Worm (Caenorhabditis elegans) whole organism, L4 larva: ENCODE results near the gene luc-7L.

Source experiments
- D1046.2 ChIP-seq: fragments of 200-800 bp; sonication (Bioruptor generic); IDR thresholded peaks from 2 replicates; pipeline ENCODE4 v1.3.6; 2022; ENCODE audit warnings: missing genetic modification characterization, missing compliant biosample characterization
- F10B5.3 ChIP-seq: sonication (generic microtip); optimal IDR thresholded peaks from 2 replicates; lab custom pipeline; 2016; ENCODE audit warnings: mild to moderate bottlenecking, missing genetic modification characterization, missing compliant biosample characterization
- Y75B8A.6 ChIP-seq: fragments of 200-800 bp; sonication (Bioruptor generic); IDR thresholded peaks from 2 replicates; pipeline ENCODE4 v1.3.6; 2022; ENCODE audit warnings: missing genetic modification reagents, missing genetic modification characterization, missing compliant biosample characterization
- ZK546.5 ChIP-seq, 2 experiments: sonication (generic microtip); optimal IDR thresholded peaks; 2 replicates each; lab custom pipeline; 2017; ENCODE audit warnings: missing biosample characterization in 2 of 2, missing genetic modification characterization in 2 of 2
- aha-1 ChIP-seq: fragments of 150-350 bp; peaks from one replicate; lab custom pipeline; 2014; ENCODE audit warnings: missing biosample characterization, missing genetic modification characterization
- aly-2 ChIP-seq: sonication (generic microtip); optimal IDR thresholded peaks from 2 replicates; lab custom pipeline; 2018; ENCODE audit warnings: missing biosample characterization, missing genetic modification characterization
- ama-1 ChIP-seq: fragments of 150-350 bp; optimal IDR thresholded peaks from 2 replicates; lab custom pipeline; 2014; ENCODE audit warnings: inconsistent platforms, mixed read lengths
- arid-1 ChIP-seq: fragments of 200-800 bp; sonication (Bioruptor generic); conservative IDR thresholded peaks from 2 replicates; pipeline ENCODE4 v1.3.6; 2022; ENCODE audit warnings: missing genetic modification reagents, missing genetic modification characterization, missing compliant biosample characterization
- ceh-20 ChIP-seq: fragments of 200-800 bp; sonication (Bioruptor generic); IDR thresholded peaks from 2 replicates; pipeline ENCODE4 v1.3.6; 2022; ENCODE audit warnings: missing genetic modification reagents, missing genetic modification characterization, missing compliant biosample characterization
- ces-1 ChIP-seq: fragments of 150-350 bp; sonication (generic microtip); optimal IDR thresholded peaks from 4 replicates; lab custom pipeline; 2014; ENCODE audit warnings: missing biosample characterization, missing genetic modification reagents, missing genetic modification characterization
- daf-16 ChIP-seq, 3 experiments: sonication (generic microtip); optimal IDR thresholded peaks; 2 replicates each; lab custom pipeline; 2016 to 2017; ENCODE audit warnings: missing genetic modification characterization in 3 of 3, missing genetic modification reagents in 3 of 3, mild to moderate bottlenecking in 2 of 3, missing compliant biosample characterization in 2 of 3, missing biosample characterization in 1 of 3, moderate library complexity in 1 of 3
- daf-19 ChIP-seq: fragments of 200-800 bp; sonication (Bioruptor generic); conservative IDR thresholded peaks from 2 replicates; pipeline ENCODE4 v1.3.6; 2022; ENCODE audit warnings: missing genetic modification characterization, missing compliant biosample characterization
- dmd-9 ChIP-seq: fragments of 200-800 bp; sonication (Bioruptor generic); IDR thresholded peaks from 2 replicates; pipeline ENCODE4 v1.3.6; 2022; ENCODE audit warnings: missing genetic modification reagents, missing genetic modification characterization, missing compliant biosample characterization
- egl-43 ChIP-seq: fragments of 200-800 bp; sonication (Bioruptor generic); IDR thresholded peaks from 2 replicates; pipeline ENCODE4 v1.3.6; 2022; ENCODE audit warnings: missing genetic modification reagents, missing genetic modification characterization, missing compliant biosample characterization
- fkh-10 ChIP-seq: fragments of 150-350 bp; optimal IDR thresholded peaks from 2 replicates; lab custom pipeline; 2014; ENCODE audit warnings: missing biosample characterization, missing genetic modification reagents, missing genetic modification characterization
- hif-1 ChIP-seq, 2 experiments: sonication (generic microtip); optimal IDR thresholded peaks; 2 replicates each; lab custom pipeline; 2016 to 2017; ENCODE audit warnings: missing compliant biosample characterization in 2 of 2, missing genetic modification characterization in 2 of 2, missing genetic modification reagents in 2 of 2, missing genotype in 2 of 2, mild to moderate bottlenecking in 1 of 2
- hlh-11 ChIP-seq: fragments of 200-800 bp; sonication (Bioruptor generic); optimal IDR thresholded peaks from 2 replicates; lab custom pipeline; 2018; ENCODE audit warnings: mild to moderate bottlenecking, missing genetic modification characterization, missing compliant biosample characterization
- lin-13 ChIP-seq: fragments of 150-350 bp; optimal IDR thresholded peaks from 2 replicates; lab custom pipeline; 2014; ENCODE audit warnings: missing biosample characterization, missing genetic modification reagents, missing genetic modification characterization
- lin-29 ChIP-seq: fragments of 200-800 bp; sonication (Bioruptor generic); IDR thresholded peaks from 2 replicates; pipeline ENCODE4 v1.3.6; 2022; ENCODE audit warnings: missing genetic modification reagents, missing genetic modification characterization, missing compliant biosample characterization
- lin-38 ChIP-seq: fragments of 200-800 bp; sonication (Bioruptor generic); IDR thresholded peaks from 2 replicates; pipeline ENCODE4 v1.3.6; 2022; ENCODE audit warnings: missing genetic modification reagents, missing genetic modification characterization, missing compliant biosample characterization
- madf-5 ChIP-seq, 2 experiments: fragments of 200-800 bp; sonication (Bioruptor generic); IDR thresholded peaks; 2 replicates each; pipeline ENCODE4 v1.3.6; 2022; ENCODE audit warnings: missing compliant biosample characterization in 2 of 2, missing genetic modification characterization in 2 of 2
- madf-9 ChIP-seq: fragments of 200-800 bp; sonication (Bioruptor generic); conservative IDR thresholded peaks from 2 replicates; pipeline ENCODE4 v1.3.6; 2022; ENCODE audit warnings: missing genetic modification reagents, missing genetic modification characterization, missing compliant biosample characterization
- mes-2 ChIP-seq: sonication (generic microtip); optimal IDR thresholded peaks from 2 replicates; lab custom pipeline; 2016; ENCODE audit warnings: missing genotype, mild to moderate bottlenecking, missing genetic modification characterization, missing compliant biosample characterization; ENCODE audit not compliant: poor library complexity, severe bottlenecking
- nhr-102 ChIP-seq: sonication (generic microtip); optimal IDR thresholded peaks from 2 replicates; lab custom pipeline; 2016; ENCODE audit warnings: mild to moderate bottlenecking, missing genetic modification characterization, moderate library complexity, missing compliant biosample characterization
- nhr-11 ChIP-seq: fragments of 150-350 bp; optimal IDR thresholded peaks from 2 replicates; lab custom pipeline; 2014; ENCODE audit warnings: missing biosample characterization, missing genetic modification characterization
- nhr-28 ChIP-seq: fragments of 150-350 bp; optimal IDR thresholded peaks from 2 replicates; lab custom pipeline; 2014; ENCODE audit warnings: missing biosample characterization, missing genetic modification characterization
- nhr-77 ChIP-seq: fragments of 150-350 bp; optimal IDR thresholded peaks from 2 replicates; lab custom pipeline; 2014; ENCODE audit warnings: missing biosample characterization, missing genetic modification characterization
- pha-4 ChIP-seq, 2 experiments: fragments of 150-350 bp in 1 of 2; fragments of 200-800 bp in 1 of 2; sonication (Bioruptor generic) in 1 of 2; IDR thresholded peaks in 1 of 2; optimal IDR thresholded peaks in 1 of 2; 2 replicates each; pipeline versions ENCODE4 v1.3.6 to Lab custom; 2014 to 2022; ENCODE audit warnings: missing genetic modification characterization in 2 of 2, missing genetic modification reagents in 2 of 2, missing biosample characterization in 1 of 2, missing compliant biosample characterization in 1 of 2
- php-3 ChIP-seq: fragments of 200-800 bp; sonication (Bioruptor generic); IDR thresholded peaks from 2 replicates; pipeline ENCODE4 v1.3.6; 2022; ENCODE audit warnings: missing genetic modification reagents, missing genetic modification characterization, missing compliant biosample characterization
- pqm-1 ChIP-seq: sonication (generic microtip); optimal IDR thresholded peaks from 2 replicates; lab custom pipeline; 2017; ENCODE audit warnings: missing biosample characterization, missing genetic modification characterization
- skn-1 ChIP-seq: fragments of 150-350 bp; optimal IDR thresholded peaks from 2 replicates; lab custom pipeline; 2014; ENCODE audit warnings: missing biosample characterization, missing genetic modification characterization
- spr-3 ChIP-seq: fragments of 200-800 bp; sonication (Bioruptor generic); optimal IDR thresholded peaks from 2 replicates; lab custom pipeline; 2018; ENCODE audit warnings: mild to moderate bottlenecking, missing genetic modification characterization, missing compliant biosample characterization
- unc-39 ChIP-seq: sonication (generic microtip); optimal IDR thresholded peaks from 2 replicates; lab custom pipeline; 2017; ENCODE audit warnings: missing biosample characterization, missing genetic modification characterization
- unc-62 ChIP-seq, 3 experiments: fragments of 150-350 bp in 1 of 3; sonication (generic microtip); optimal IDR thresholded peaks in 2 of 3; peaks in 1 of 3; 1 replicate in 1 of 3; 2 replicates in 2 of 3; lab custom pipeline; 2014 to 2017; ENCODE audit warnings: missing biosample characterization in 3 of 3, missing genetic modification characterization in 3 of 3, missing genetic modification reagents in 3 of 3, missing genotype in 1 of 3
- zfp-3 ChIP-seq: fragments of 200-800 bp; sonication (Bioruptor generic); conservative IDR thresholded peaks from 2 replicates; pipeline ENCODE4 v1.3.6; 2022; ENCODE audit warnings: missing genetic modification reagents, missing genetic modification characterization, missing compliant biosample characterization
- zip-2 ChIP-seq: fragments of 150-350 bp; optimal IDR thresholded peaks from 2 replicates; lab custom pipeline; 2014; ENCODE audit warnings: missing biosample characterization, missing genetic modification characterization
- ztf-11 ChIP-seq: fragments of 150-350 bp; optimal IDR thresholded peaks from 2 replicates; lab custom pipeline; 2014; ENCODE audit warnings: missing biosample characterization, missing genetic modification characterization
- ztf-7 ChIP-seq: fragments of 150-350 bp; optimal IDR thresholded peaks from 2 replicates; lab custom pipeline; 2014; ENCODE audit warnings: missing biosample characterization, missing genetic modification characterization

luc-7L gene

DNA sequence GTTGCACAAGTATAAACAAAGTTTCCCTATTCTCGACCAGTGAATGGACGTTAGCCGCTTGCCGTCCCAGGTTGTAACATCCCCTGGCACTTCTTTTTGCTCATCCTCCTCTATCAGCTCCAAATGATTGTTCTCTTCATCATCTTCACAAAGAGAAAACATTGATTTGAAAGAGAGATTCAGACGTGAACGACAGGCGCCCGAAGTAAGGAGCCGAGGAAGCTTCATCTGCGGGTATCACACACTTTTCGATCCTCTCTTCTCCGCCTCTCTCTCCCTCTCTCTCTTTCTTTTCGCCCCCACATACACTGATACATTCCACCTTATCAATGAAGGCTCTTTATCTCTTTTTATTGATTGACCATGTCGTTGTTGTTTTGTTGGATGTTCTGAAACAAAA is 15.5 kb upstream of the luc-7L start:
- TF ChIP-seq unc-62 (GFP tag; optimal IDR thresholded peaks at IDR 0.05 in 1 of 2; lab: Kevin White, UChicago) (no peak), unc-62 (tag; optimal IDR thresholded peaks at IDR 0.05; lab: Kevin White, UChicago) (no peak), hlh-11 (peak; percentile 31), ztf-11 (tag; lab: Kevin White, UChicago) (no peak), daf-19 (GFP tag; lab: Robert Waterston, UW) (no peak), F10B5.3 (tag; lab: Kevin White, UChicago) (no peak), spr-3 (no peak), egl-43 (GFP tag; lab: Robert Waterston, UW) (no peak), lin-38 (GFP tag; lab: Robert Waterston, UW) (no peak), nhr-77 (tag; lab: Kevin White, UChicago) (no peak), skn-1 (tag; lab: Kevin White, UChicago) (no peak), daf-16 (GFP tag; optimal IDR thresholded peaks at IDR 0.05; lab: Kevin White, UChicago) (peak in 1 of 2 experiments; percentile 20), daf-16 (tag; optimal IDR thresholded peaks at IDR 0.05; lab: Kevin White, UChicago) (no peak), pqm-1 (no peak), nhr-11 (tag; lab: Kevin White, UChicago) (peak; percentile 12), ama-1 (lab: Kevin White, UChicago) (no peak), madf-9 (GFP tag; lab: Robert Waterston, UW) (no peak), ces-1 (GFP tag; lab: Kevin White, UChicago) (no peak), madf-5 (GFP tag; IDR thresholded peaks at IDR 0.05; lab: Robert Waterston, UW) (no peak), fkh-10 (no peak)

DNA sequence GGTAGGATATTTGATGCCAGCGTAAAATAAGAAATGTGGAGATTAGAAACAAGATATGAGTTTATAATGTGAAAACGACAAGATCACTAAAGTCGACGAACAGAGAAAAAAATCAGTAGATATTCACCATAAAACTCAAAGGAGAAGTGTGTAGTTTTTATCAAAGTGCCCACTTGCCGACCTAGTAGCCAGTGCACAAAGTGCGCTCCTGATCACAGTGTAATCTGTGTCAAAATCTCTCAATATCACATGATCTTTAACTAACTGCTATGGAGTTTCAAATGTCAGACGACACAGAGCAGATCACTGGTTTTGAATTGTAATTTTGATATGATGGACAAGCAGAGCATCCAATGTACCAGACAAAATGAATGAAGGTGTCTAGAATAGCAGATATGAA is 13.2 kb upstream of the luc-7L start:
- no peak for TF ChIP-seq zip-2 (tag; lab: Kevin White, UChicago)
- TF ChIP-seq nhr-28 (tag; lab: Kevin White, UChicago): no peak
- no peak for TF ChIP-seq lin-13 (GFP tag; lab: Kevin White, UChicago)
- TF ChIP-seq php-3 (GFP tag; lab: Robert Waterston, UW): no peak
- TF ChIP-seq aha-1 (tag; lab: Kevin White, UChicago): peak; percentile 84
- TF ChIP-seq ztf-7: no peak
- no peak for TF ChIP-seq D1046.2 (GFP tag; lab: Robert Waterston, UW)
- TF ChIP-seq unc-62 (GFP tag; optimal IDR thresholded peaks at IDR 0.05 in 1 of 2; lab: Kevin White, UChicago): peak in 1 of 2 experiments; percentile 70
- no peak for TF ChIP-seq unc-62 (tag; optimal IDR thresholded peaks at IDR 0.05; lab: Kevin White, UChicago)
- no peak for TF ChIP-seq spr-3
- TF ChIP-seq aly-2 (tag; lab: Kevin White, UChicago): no peak
- no peak for TF ChIP-seq ceh-20 (GFP tag; lab: Robert Waterston, UW)
- TF ChIP-seq lin-29 (GFP tag; lab: Robert Waterston, UW): no peak

ce11 chrII:7719039-7719438 is 11.8 kb upstream of the luc-7L start:
- TF ChIP-seq arid-1 (no peak), nhr-102 (no peak), zfp-3 (GFP tag; lab: Robert Waterston, UW) (no peak), unc-62 (GFP tag; optimal IDR thresholded peaks at IDR 0.05 in 1 of 2; lab: Kevin White, UChicago) (peak in 1 of 2 experiments; percentile 96), unc-62 (tag; optimal IDR thresholded peaks at IDR 0.05; lab: Kevin White, UChicago) (no peak), hif-1 (tag; optimal IDR thresholded peaks at IDR 0.05; lab: Kevin White, UChicago) (no peak), egl-43 (GFP tag; lab: Robert Waterston, UW) (no peak), fkh-10 (peak; percentile 62), nhr-28 (tag; lab: Kevin White, UChicago) (no peak), Y75B8A.6 (GFP tag; lab: Robert Waterston, UW) (no peak), ZK546.5 (tag; optimal IDR thresholded peaks at IDR 0.05; lab: Kevin White, UChicago) (no peak), pha-4 (GFP tag; IDR thresholded peaks at IDR 0.05; lab: Robert Waterston, UW) (no peak), pha-4 (tag; optimal IDR thresholded peaks at IDR 0.05; lab: Kevin White, UChicago) (no peak), unc-39 (tag; lab: Kevin White, UChicago) (no peak), lin-13 (GFP tag; lab: Kevin White, UChicago) (no peak), lin-29 (GFP tag; lab: Robert Waterston, UW) (no peak), mes-2 (tag; lab: Kevin White, UChicago) (no peak), dmd-9 (GFP tag; lab: Robert Waterston, UW) (no peak)
